Fruit fly (Drosophila melanogaster): ENCODE results near the gene Targ3.

Gene Targ3

DNA sequence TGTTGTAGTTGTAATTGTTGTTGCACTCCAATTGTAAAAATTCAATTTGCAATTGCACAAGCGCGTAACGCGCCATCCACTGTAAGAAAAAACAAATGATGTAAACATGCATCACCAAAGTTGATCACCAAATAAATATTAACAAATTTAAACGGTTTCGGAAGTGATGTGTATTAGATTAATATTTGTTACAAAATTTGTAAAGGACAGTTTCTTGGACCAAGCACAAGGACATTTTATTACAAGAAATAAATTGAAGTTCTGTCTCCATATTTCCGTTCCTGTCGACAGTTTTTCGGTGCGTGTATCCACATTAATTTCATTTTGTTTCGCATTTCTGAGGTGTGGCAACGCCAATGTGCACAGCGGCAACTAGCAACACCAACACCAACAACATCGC is 33.1 kb downstream of the Targ3 start:
- TF ChIP-seq CTCF (optimal IDR thresholded peaks at IDR 0.05) (no peak), CG8478 (optimal IDR thresholded peaks at IDR 0.05) (no peak)

DNA sequence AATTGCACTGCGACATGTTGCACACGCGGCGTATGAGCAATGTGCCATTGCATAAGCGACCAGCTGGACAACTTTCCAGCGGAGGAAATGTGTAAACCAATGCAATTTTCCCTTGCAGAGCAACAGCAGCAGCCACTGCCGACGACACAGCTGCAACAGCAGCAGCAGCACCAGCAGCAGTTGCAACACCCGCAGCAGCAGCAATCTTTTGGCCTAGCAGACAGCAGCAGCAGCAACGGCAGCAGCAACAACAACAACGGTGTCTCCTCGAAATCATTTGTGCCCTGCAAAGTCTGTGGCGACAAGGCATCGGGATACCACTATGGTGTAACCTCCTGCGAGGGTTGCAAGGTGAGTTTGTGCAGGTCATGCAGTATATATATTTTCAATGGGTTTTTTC is 34.1 kb downstream of the Targ3 start:
- no peak for TF ChIP-seq CG8478 (optimal IDR thresholded peaks at IDR 0.05)
- TF ChIP-seq CTCF (optimal IDR thresholded peaks at IDR 0.05), result no peak

DNA sequence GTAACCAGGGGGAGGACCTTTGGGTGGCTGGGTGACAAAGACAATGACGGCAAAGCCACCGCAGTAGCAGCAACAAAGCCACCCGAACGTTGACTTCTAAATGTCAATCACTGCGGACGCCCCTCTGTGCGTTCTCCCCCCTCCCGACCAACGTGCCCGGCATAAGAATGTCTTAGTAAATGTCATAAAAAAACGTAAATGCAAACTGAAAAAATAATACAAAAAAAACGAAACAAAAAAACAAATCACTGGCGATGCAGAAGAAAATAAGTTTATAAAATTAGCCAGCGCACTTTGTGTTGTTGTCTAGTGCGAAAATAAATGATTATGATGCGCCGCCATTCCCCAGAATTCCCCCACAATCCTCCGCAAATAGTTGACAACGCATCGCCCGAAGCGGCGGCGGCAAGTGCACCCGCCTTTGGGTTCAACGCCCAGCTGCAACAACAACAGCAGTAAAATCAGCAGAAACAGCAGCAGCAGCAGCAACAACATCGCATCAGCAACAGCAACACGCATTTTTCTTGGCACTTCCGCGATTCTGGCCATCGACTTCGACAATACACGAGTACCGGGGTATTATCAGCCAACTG is 40.4 kb downstream of the Targ3 start:
- TF ChIP-seq CTCF (optimal IDR thresholded peaks at IDR 0.05) (no peak), CG8478 (optimal IDR thresholded peaks at IDR 0.05) (no peak)

DNA sequence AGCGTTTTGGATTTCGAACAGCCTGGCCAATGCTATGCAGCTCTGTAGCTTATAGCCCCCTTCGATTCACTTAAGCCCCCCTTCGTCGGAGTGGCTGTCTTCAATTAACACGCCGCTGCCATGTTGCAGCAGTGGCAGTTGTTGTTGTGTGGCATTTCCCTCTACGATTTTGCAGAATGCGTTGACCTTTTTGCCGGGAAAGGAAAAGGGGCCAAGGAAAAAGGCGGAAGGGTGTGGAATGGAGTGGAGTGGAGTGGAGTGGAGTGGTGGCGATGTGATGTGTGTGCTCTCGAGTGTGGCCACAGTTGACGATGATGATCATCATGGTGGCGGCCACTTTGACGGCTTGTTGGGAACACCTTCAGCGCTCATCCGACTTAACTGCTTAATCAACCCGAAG is 41.7 kb downstream of the Targ3 start:
- no peak for TF ChIP-seq CTCF (optimal IDR thresholded peaks at IDR 0.05)
- TF ChIP-seq CG8478 (optimal IDR thresholded peaks at IDR 0.05), result no peak

DNA sequence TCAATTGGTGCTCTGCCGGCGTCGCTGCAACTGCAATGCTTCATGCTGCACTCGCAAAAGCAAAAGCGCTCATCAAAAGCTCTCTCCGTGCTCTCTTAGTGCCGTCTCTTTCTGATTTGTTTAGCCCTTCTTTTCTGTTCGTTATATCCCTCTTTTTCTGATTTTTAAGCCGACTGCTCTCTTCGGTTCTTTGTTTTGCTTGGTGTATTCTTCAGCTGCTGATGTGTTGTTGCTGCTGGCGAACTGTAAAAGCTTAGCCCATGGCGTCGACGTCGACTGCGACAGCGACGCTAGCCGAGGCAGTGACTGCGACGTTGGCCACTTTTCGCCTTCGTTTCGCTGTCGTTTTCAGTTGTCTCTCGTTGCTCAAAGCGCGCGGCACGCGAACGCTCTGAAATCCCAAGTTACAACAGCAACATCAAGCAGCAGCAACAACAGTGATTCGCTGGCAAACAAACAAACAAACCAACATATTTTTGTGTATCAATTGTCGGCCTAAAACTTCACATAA is 43.4 kb downstream of the Targ3 start:
- no peak for TF ChIP-seq CG8478 (optimal IDR thresholded peaks at IDR 0.05)
- no peak for TF ChIP-seq CTCF (optimal IDR thresholded peaks at IDR 0.05)

DNA sequence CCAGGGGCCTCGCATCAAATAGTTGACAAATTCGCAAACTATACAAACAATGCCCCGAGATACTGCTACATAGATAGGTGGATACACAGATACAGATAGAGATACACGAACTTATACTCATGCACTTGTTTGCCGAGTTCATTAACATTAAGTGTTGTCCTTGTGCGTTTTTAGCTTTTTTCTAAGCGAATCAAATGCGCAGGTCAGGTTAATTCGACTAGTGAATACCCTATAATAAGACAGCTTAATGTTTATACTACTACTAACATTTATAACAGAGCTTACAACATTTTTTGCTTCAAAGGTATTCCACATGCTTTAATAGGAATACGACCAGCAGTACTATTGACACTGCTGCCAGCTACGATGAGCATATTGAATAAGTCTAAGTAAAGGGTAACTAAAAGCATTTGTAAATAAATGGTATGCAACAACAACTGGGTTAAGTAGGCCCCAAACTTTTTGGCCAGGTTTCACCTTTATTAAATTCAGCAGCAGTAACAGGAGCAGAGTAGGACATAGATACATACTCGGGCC is 44.9 kb downstream of the Targ3 start:
- TF ChIP-seq CTCF (optimal IDR thresholded peaks at IDR 0.05) (no peak), CG8478 (optimal IDR thresholded peaks at IDR 0.05) (no peak)

DNA sequence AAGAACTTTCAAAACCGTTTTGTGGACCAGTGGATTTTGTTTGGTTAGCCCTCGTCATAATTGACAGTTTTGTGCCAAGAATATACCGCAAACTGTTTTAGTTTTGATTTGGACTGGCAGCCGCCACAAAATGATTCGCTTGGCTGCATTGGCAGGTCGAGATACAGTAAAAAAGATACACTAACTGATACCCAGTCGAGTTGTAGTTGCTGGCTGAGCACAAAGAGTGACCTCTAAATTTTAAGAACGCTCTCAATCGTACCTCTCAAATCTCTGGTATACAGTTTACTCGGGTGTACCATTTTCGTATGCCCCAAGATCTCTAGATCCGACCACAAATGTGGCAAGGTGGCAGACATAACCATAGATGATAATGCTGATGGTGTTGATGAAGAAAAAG is 46.3 kb downstream of the Targ3 start:
- TF ChIP-seq CTCF (optimal IDR thresholded peaks at IDR 0.05) (no peak), CG8478 (optimal IDR thresholded peaks at IDR 0.05) (no peak)

DNA sequence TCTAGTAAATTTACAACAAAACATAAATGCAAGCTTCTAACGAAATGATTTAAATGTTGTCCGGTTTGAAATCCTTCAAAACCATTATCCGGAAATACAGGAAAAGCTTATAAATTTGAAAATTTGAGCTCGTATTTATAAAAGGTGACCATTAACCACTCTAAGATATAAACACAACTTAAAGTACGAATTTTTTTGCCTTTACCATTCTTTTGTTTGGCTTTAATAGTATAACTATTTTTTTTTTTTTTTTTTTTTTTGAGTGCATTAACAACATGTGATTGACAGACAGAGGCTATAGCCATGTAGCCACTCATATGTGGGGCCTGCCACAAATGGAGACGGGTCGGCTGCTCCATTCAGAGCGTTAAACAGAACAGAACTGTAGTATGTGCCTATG is 46.8 kb downstream of the Targ3 start:
- no peak for TF ChIP-seq CG8478 (optimal IDR thresholded peaks at IDR 0.05)

Measured in S2 (cell line).